Fruit fly (Drosophila melanogaster): Measurements from ENCODE around the gene TBC1d7.

Gene TBC1d7

dm6 chr3R:24203426-24203825 is 41.9 kb downstream of the TBC1d7 start:
- TF ChIP-seq CG14655 (GFP tag; optimal IDR thresholded peaks at IDR 0.05) (peak; percentile 87), rn (GFP tag; IDR thresholded peaks at IDR 0.05) (0 out of 2 replicates have a peak, but pooled peaks have one; percentile 18), CG12605 (GFP tag; IDR thresholded peaks at IDR 0.05) (peak; percentile 44), CG4496 (GFP tag; IDR thresholded peaks at IDR 0.05) (peak; percentile 83), Snoo (tag; optimal IDR thresholded peaks at IDR 0.05) (peak; percentile 80), CG10348 (GFP tag; IDR thresholded peaks at IDR 0.05) (peak; percentile 13; the same call in 1 of the 2 replicates), gl (tag; optimal IDR thresholded peaks at IDR 0.05) (peak; percentile 37), CG17806 (tag; optimal IDR thresholded peaks at IDR 0.05) (peak; percentile 73), CG13204 (GFP tag; optimal IDR thresholded peaks at IDR 0.05) (peak; percentile 10), CG32121 (GFP tag; IDR thresholded peaks at IDR 0.05) (peak; percentile 84), D1 (tag; optimal IDR thresholded peaks at IDR 0.05) (no peak), Ets98B (GFP tag; IDR thresholded peaks at IDR 0.05) (peak; percentile 76), EcR (GFP tag; optimal IDR thresholded peaks at IDR 0.05) (peak; percentile 46), CG15710 (tag; optimal IDR thresholded peaks at IDR 0.05) (peak; percentile 82), Pif1B (GFP tag; optimal IDR thresholded peaks at IDR 0.05) (peak; percentile 84), fd96Ca (GFP tag; IDR thresholded peaks at IDR 0.05) (peak; percentile 88), CG34367 (tag; optimal IDR thresholded peaks at IDR 0.05) (peak; percentile 61), CG8301 (tag; optimal IDR thresholded peaks at IDR 0.05) (peak; percentile 84), CG8159 (tag; optimal IDR thresholded peaks at IDR 0.05) (peak; percentile 81), Pif1A (GFP tag; optimal IDR thresholded peaks at IDR 0.05) (peak; percentile 83), CG9948 (tag; optimal IDR thresholded peaks at IDR 0.05) (peak; percentile 78)

- TF ChIP-seq CG9948 (tag; optimal IDR thresholded peaks at IDR 0.05) = peak; percentile 41
- 0 out of 2 replicates have a peak, but pooled peaks have one; percentile 15 for TF ChIP-seq CG32121 (GFP tag; IDR thresholded peaks at IDR 0.05)
- TF ChIP-seq CG10348 (GFP tag; IDR thresholded peaks at IDR 0.05) = no peak
- no peak for TF ChIP-seq Pif1B (GFP tag; optimal IDR thresholded peaks at IDR 0.05)
- no peak for TF ChIP-seq CG34367 (tag; optimal IDR thresholded peaks at IDR 0.05)
- TF ChIP-seq CG12605 (GFP tag; IDR thresholded peaks at IDR 0.05) = no peak
- TF ChIP-seq CG13204 (GFP tag; optimal IDR thresholded peaks at IDR 0.05) = no peak
- TF ChIP-seq Pif1A (GFP tag; optimal IDR thresholded peaks at IDR 0.05) = no peak
- peak; percentile 75 for TF ChIP-seq fd96Ca (GFP tag; IDR thresholded peaks at IDR 0.05)
- no peak for TF ChIP-seq EcR (GFP tag; optimal IDR thresholded peaks at IDR 0.05)
- TF ChIP-seq D1 (tag; optimal IDR thresholded peaks at IDR 0.05) = no peak
- TF ChIP-seq CG8301 (tag; optimal IDR thresholded peaks at IDR 0.05) = peak; percentile 73
- TF ChIP-seq CG4496 (GFP tag; IDR thresholded peaks at IDR 0.05) = no peak; the same call in 2 of the 3 replicates
- TF ChIP-seq CG15710 (tag; optimal IDR thresholded peaks at IDR 0.05) = no peak
- peak; percentile 71 for TF ChIP-seq CG14655 (GFP tag; optimal IDR thresholded peaks at IDR 0.05)
- no peak for TF ChIP-seq gl (tag; optimal IDR thresholded peaks at IDR 0.05)
- no peak for TF ChIP-seq rn (GFP tag; IDR thresholded peaks at IDR 0.05)
- TF ChIP-seq Ets98B (GFP tag; IDR thresholded peaks at IDR 0.05) = peak; percentile 49; the same call in 1 of the 2 replicates
- peak; percentile 12 for TF ChIP-seq CG17806 (tag; optimal IDR thresholded peaks at IDR 0.05)
- no peak for TF ChIP-seq Snoo (tag; optimal IDR thresholded peaks at IDR 0.05)
- TF ChIP-seq CG8159 (tag; optimal IDR thresholded peaks at IDR 0.05) = no peak
These were observed 42.5 kb downstream of the TBC1d7 start for dm6 chr3R:24204022-24204421.

dm6 chr3R:24205234-24205894 is 43.8 kb downstream of the TBC1d7 start:
- TF ChIP-seq Snoo (tag; optimal IDR thresholded peaks at IDR 0.05) (no peak), Pif1B (GFP tag; optimal IDR thresholded peaks at IDR 0.05) (no peak), EcR (GFP tag; optimal IDR thresholded peaks at IDR 0.05) (no peak), CG15710 (tag; optimal IDR thresholded peaks at IDR 0.05) (no peak)

- TF ChIP-seq CG13204 (GFP tag; optimal IDR thresholded peaks at IDR 0.05) (no peak), CG8159 (tag; optimal IDR thresholded peaks at IDR 0.05) (peak; percentile 5), Snoo (tag; optimal IDR thresholded peaks at IDR 0.05) (peak; percentile 43)
These were observed 44.4 kb downstream of the TBC1d7 start for dm6 chr3R:24205935-24206334.

dm6 chr3R:24206341-24207114 is 45.0 kb downstream of the TBC1d7 start:
- TF ChIP-seq gl (tag; optimal IDR thresholded peaks at IDR 0.05) = no peak
- TF ChIP-seq Ets98B (GFP tag; IDR thresholded peaks at IDR 0.05) = no peak
- TF ChIP-seq CG9948 (tag; optimal IDR thresholded peaks at IDR 0.05) = peak; percentile 8
- TF ChIP-seq rn (GFP tag; IDR thresholded peaks at IDR 0.05) = no peak
- no peak for TF ChIP-seq CG32121 (GFP tag; IDR thresholded peaks at IDR 0.05)
- no peak for TF ChIP-seq D1 (tag; optimal IDR thresholded peaks at IDR 0.05)
- peak; percentile 39; the same call in 1 of the 2 replicates for TF ChIP-seq CG12605 (GFP tag; IDR thresholded peaks at IDR 0.05)
- TF ChIP-seq Snoo (tag; optimal IDR thresholded peaks at IDR 0.05) = peak; percentile 57
- peak; percentile 38 for TF ChIP-seq Pif1B (GFP tag; optimal IDR thresholded peaks at IDR 0.05)
- peak; percentile 21 for TF ChIP-seq CG14655 (GFP tag; optimal IDR thresholded peaks at IDR 0.05)
- TF ChIP-seq EcR (GFP tag; optimal IDR thresholded peaks at IDR 0.05) = no peak
- peak; percentile 9; the same call in 1 of the 3 replicates for TF ChIP-seq CG4496 (GFP tag; IDR thresholded peaks at IDR 0.05)
- no peak for TF ChIP-seq CG10348 (GFP tag; IDR thresholded peaks at IDR 0.05)
- TF ChIP-seq CG34367 (tag; optimal IDR thresholded peaks at IDR 0.05) = peak; percentile 43
- TF ChIP-seq CG17806 (tag; optimal IDR thresholded peaks at IDR 0.05) = peak; percentile 24
- TF ChIP-seq CG8301 (tag; optimal IDR thresholded peaks at IDR 0.05) = peak; percentile 3
- peak; percentile 34; the same call in 1 of the 3 replicates for TF ChIP-seq fd96Ca (GFP tag; IDR thresholded peaks at IDR 0.05)
- TF ChIP-seq CG15710 (tag; optimal IDR thresholded peaks at IDR 0.05) = peak; percentile 33
- TF ChIP-seq CG8159 (tag; optimal IDR thresholded peaks at IDR 0.05) = peak; percentile 40
- TF ChIP-seq CG13204 (GFP tag; optimal IDR thresholded peaks at IDR 0.05) = no peak
- peak; percentile 47 for TF ChIP-seq Pif1A (GFP tag; optimal IDR thresholded peaks at IDR 0.05)

Measured in whole organism, pupa.